Fruit fly (Drosophila melanogaster): ENCODE results near the gene CG12310.
A peak's percentile ranks its signal among the peaks of the same experiment; 100 is the strongest.

The CG12310 gene

DNA sequence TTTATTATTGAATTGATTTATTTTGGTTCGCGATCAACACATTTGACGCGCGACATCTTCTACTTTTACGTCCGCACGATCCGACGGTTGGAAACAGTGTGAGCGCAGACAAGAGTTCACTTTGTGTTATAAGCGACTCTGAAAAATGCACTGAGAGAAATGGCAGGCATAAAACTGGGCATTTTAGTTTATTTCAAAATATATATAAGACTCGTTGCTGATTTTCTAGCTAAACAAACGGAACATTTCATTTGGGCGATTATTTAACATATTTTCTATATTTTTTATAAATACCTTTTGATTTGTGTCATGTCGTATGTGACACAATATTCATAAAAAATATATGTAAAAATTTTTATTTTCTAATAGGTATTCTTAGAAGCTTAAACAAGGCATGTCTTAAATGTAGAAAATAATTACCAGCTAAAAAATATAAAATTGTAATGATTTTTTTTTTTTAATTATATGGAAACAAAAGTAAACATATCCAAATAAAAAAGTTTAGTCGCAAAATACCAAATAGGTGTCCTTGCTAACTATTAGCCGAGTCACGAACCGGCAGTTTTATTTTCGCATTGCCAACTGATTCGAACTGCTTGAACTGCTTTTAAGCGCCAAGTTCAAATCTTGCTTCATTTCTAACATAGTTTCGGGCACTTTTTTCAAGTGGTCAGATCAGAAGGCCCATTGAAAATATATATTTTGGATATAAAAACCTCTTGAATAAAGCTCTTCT is 36.5 kb downstream of the CG12310 start, which contains the start of gene Reck (continued):
- TF ChIP-seq Rel (GFP tag; optimal IDR thresholded peaks at IDR 0.05) (peak; percentile 5), Rel (tag; optimal IDR thresholded peaks at IDR 0.05) (no peak), OdsH (GFP tag; optimal IDR thresholded peaks at IDR 0.05) (peak; percentile 75), h (GFP tag; optimal IDR thresholded peaks at IDR 0.05) (peak; percentile 80), Sp1 (GFP tag; optimal IDR thresholded peaks at IDR 0.05) (peak; percentile 67)

dm6 chr3L:15013296-15013695 is 37.3 kb downstream of the CG12310 start:
- peak in 1 of 2 experiments; percentile 23 for TF ChIP-seq foxo (GFP tag; optimal IDR thresholded peaks at IDR 0.05)
- TF ChIP-seq Mio (GFP tag; optimal IDR thresholded peaks at IDR 0.05) = no peak
- TF ChIP-seq HLH106 (tag; optimal IDR thresholded peaks at IDR 0.05) = peak; percentile 30

dm6 chr3L:15011638-15012335 is 38.8 kb downstream of the CG12310 start:
- TF ChIP-seq sv (GFP tag; optimal IDR thresholded peaks at IDR 0.05) (peak; percentile 0), CG32264 (GFP tag; optimal IDR thresholded peaks at IDR 0.05) (no peak), GATAd (GFP tag; optimal IDR thresholded peaks at IDR 0.05) (no peak), h (GFP tag; optimal IDR thresholded peaks at IDR 0.05) (peak; percentile 9), HLH106 (tag; optimal IDR thresholded peaks at IDR 0.05) (peak; percentile 29), psq (GFP tag; optimal IDR thresholded peaks at IDR 0.05) (peak; percentile 24), Abd-B (GFP tag; optimal IDR thresholded peaks at IDR 0.05) (no peak), Sp1 (GFP tag; optimal IDR thresholded peaks at IDR 0.05) (peak; percentile 29), rgr (GFP tag; optimal IDR thresholded peaks at IDR 0.05) (peak; percentile 43), foxo (GFP tag; optimal IDR thresholded peaks at IDR 0.05) (peak in 1 of 2 experiments; percentile 50), Hnf4 (GFP tag; optimal IDR thresholded peaks at IDR 0.05) (peak; percentile 5), Mio (GFP tag; optimal IDR thresholded peaks at IDR 0.05) (no peak), Vsx2 (GFP tag; optimal IDR thresholded peaks at IDR 0.05; ENCODE audit: partially characterized antibody) (no peak), br (GFP tag; optimal IDR thresholded peaks at IDR 0.05) (peak; percentile 21), fru (GFP tag; optimal IDR thresholded peaks at IDR 0.05) (peak; percentile 24)

dm6 chr3L:15011142-15011541 is 39.5 kb downstream of the CG12310 start:
- TF ChIP-seq Dfd (GFP tag; optimal IDR thresholded peaks at IDR 0.05) (no peak), CG9705 (GFP tag; optimal IDR thresholded peaks at IDR 0.05) (no peak), jim (GFP tag; optimal IDR thresholded peaks at IDR 0.05) (no peak)

DNA sequence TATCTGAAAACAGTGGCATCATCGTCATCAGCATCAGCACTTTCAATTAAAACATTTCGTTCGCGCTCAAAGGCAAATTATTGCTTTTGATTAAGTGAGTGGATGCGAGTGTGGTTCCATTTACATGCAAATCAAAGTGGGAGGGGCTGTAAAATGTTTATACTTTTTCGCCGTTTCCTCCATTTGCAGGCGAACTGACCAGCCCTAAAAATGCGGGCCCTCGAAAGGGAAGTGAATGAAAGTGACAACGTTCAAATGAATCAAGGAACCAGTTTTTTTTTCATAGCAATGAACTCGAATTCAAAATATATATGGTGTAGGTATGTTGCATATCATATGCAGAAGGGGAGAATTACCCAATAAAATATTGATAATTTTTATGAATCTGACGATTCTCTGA is 40.0 kb downstream of the CG12310 start:
- TF ChIP-seq h (GFP tag; optimal IDR thresholded peaks at IDR 0.05) (no peak), dmrt93B (GFP tag; optimal IDR thresholded peaks at IDR 0.05) (no peak), ey (GFP tag; optimal IDR thresholded peaks at IDR 0.05) (no peak), lola (GFP tag; optimal IDR thresholded peaks at IDR 0.05) (no peak), usp (GFP tag; optimal IDR thresholded peaks at IDR 0.05) (no peak), Jra (GFP tag; optimal IDR thresholded peaks at IDR 0.05) (no peak), GATAd (GFP tag; optimal IDR thresholded peaks at IDR 0.05) (no peak), psq (GFP tag; optimal IDR thresholded peaks at IDR 0.05) (no peak), Sp1 (GFP tag; optimal IDR thresholded peaks at IDR 0.05) (no peak), OdsH (GFP tag; optimal IDR thresholded peaks at IDR 0.05) (no peak), CG9705 (GFP tag; optimal IDR thresholded peaks at IDR 0.05) (no peak)

- TF ChIP-seq OdsH (GFP tag; optimal IDR thresholded peaks at IDR 0.05) = no peak
Observed at dm6 chr3L:15009681-15010080, 40.9 kb downstream of the CG12310 start.
